Fruit fly (Drosophila melanogaster): ENCODE measurements around the gene Smyd4-2.

dm6 chr3L:12432392-12433012, 30.8 kb upstream of the Smyd4-2 start, which contains the start of gene toe:
- no peak for TF ChIP-seq woc (GFP tag; optimal IDR thresholded peaks at IDR 0.05)
- no peak for TF ChIP-seq Hr78 (GFP tag; optimal IDR thresholded peaks at IDR 0.05)
- no peak for TF ChIP-seq Vsx2 (GFP tag; optimal IDR thresholded peaks at IDR 0.05; ENCODE audit: partially characterized antibody)
- TF ChIP-seq pan (optimal IDR thresholded peaks at IDR 0.05): no peak
- no peak for TF ChIP-seq Mio (GFP tag; optimal IDR thresholded peaks at IDR 0.05)
- no peak for TF ChIP-seq h (GFP tag; optimal IDR thresholded peaks at IDR 0.05)
